Worm (Caenorhabditis elegans) whole organism, young adult: Measurements from ENCODE around the gene F47D12.3.

Experiments used
- Y53G8AR.9 ChIP-seq: fragments of 200-800 bp; sonication (Bioruptor generic); conservative IDR thresholded peaks from 2 replicates; pipeline ENCODE4 v1.3.6; 2022; ENCODE audit warnings: missing genetic modification reagents, missing genetic modification characterization, missing compliant biosample characterization
- attf-3 ChIP-seq: fragments of 200-800 bp; sonication (Bioruptor generic); conservative IDR thresholded peaks from 2 replicates; pipeline ENCODE4 v1.3.6; 2022; ENCODE audit warnings: missing genetic modification reagents, missing genetic modification characterization, missing compliant biosample characterization
- cebp-1 ChIP-seq, 2 experiments: fragments of 200-800 bp in 1 of 2; sonication (Bioruptor generic) in 1 of 2; sonication (generic microtip) in 1 of 2; IDR thresholded peaks in 1 of 2; optimal IDR thresholded peaks in 1 of 2; 2 replicates each; pipeline versions ENCODE4 v1.3.6 to Lab custom; 2017 to 2022; ENCODE audit warnings: missing compliant biosample characterization in 2 of 2, missing genetic modification characterization in 2 of 2, mild to moderate bottlenecking in 1 of 2, missing genetic modification reagents in 1 of 2, moderate library complexity in 1 of 2
- dpl-1 ChIP-seq: fragments of 150-350 bp; optimal IDR thresholded peaks from 2 replicates; lab custom pipeline; 2014; ENCODE audit warnings: missing biosample characterization, missing genetic modification reagents, missing genetic modification characterization
- hmg-20 ChIP-seq: fragments of 200-800 bp; sonication (Bioruptor generic); IDR thresholded peaks from 2 replicates; pipeline ENCODE4 v1.3.6; 2022; ENCODE audit warnings: missing genetic modification reagents, missing genetic modification characterization, missing compliant biosample characterization
- lin-35 ChIP-seq, 3 experiments: fragments of 150-350 bp in 2 of 3; sonication (generic microtip) in 1 of 3; optimal IDR thresholded peaks; 2 replicates each; lab custom pipeline; 2014 to 2018; ENCODE audit warnings: missing biosample characterization in 3 of 3, missing genetic modification characterization in 3 of 3, missing genetic modification reagents in 3 of 3
- lsl-1 ChIP-seq: fragments of 200-800 bp; sonication (Bioruptor generic); optimal IDR thresholded peaks from 2 replicates; lab custom pipeline; 2018; ENCODE audit warnings: mild to moderate bottlenecking, missing genetic modification characterization, moderate library complexity, missing compliant biosample characterization
- madf-3 ChIP-seq: fragments of 200-800 bp; sonication (Bioruptor generic); IDR thresholded peaks from 2 replicates; pipeline ENCODE4 v1.3.6; 2022; ENCODE audit warnings: missing genetic modification reagents, missing genetic modification characterization, missing compliant biosample characterization
- madf-8 ChIP-seq: fragments of 200-800 bp; sonication (Bioruptor generic); conservative IDR thresholded peaks from 2 replicates; pipeline ENCODE4 v1.3.6; 2022; ENCODE audit warnings: missing genetic modification reagents, missing genetic modification characterization, missing compliant biosample characterization

DNA sequence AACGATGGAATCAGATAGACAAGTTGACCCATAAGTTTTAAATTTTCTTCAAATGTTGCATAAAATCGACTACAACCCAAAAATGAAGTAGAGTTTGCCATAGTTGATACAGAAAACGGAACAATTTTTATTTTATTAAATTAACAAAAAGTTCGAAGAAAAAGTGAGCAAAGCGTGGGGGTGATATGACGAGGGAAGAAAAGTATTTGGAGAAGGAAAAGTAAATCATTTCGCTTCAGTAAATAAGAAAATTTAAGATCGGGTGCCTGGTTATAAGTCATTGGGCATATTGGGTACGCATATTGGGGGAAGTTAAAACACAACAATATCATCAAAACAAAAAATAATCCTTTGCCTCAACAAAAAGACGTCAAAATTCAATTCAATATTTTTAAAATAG is 32.4 kb upstream of the F47D12.3 start, which contains the start of gene srg-6:
- TF ChIP-seq madf-8 (GFP tag; lab: Robert Waterston, UW) (no peak), lsl-1 (GFP tag; lab: Kevin White, UChicago) (no peak), Y53G8AR.9 (GFP tag; lab: Robert Waterston, UW) (no peak), dpl-1 (GFP tag; lab: Kevin White, UChicago) (no peak), attf-3 (GFP tag; lab: Robert Waterston, UW) (no peak), cebp-1 (GFP tag; IDR thresholded peaks at IDR 0.05; lab: Robert Waterston, UW) (no peak), cebp-1 (tag; optimal IDR thresholded peaks at IDR 0.05; lab: Kevin White, UChicago) (no peak), madf-3 (GFP tag; lab: Robert Waterston, UW) (no peak), hmg-20 (GFP tag; lab: Robert Waterston, UW) (no peak), lin-35 (GFP tag; optimal IDR thresholded peaks at IDR 0.05; lab: Kevin White, UChicago) (no peak)
